Worm (Caenorhabditis elegans): ENCODE measurements around the gene baf-1.
A peak's percentile ranks its signal among the peaks of the same experiment; 100 is the strongest.

baf-1 gene

ce11 chrIII:9462785-9463467, 4.3 kb upstream of the baf-1 start:
- TF ChIP-seq pha-4 (tag; optimal IDR thresholded peaks at IDR 0.05) (no peak), nhr-12 (tag; optimal IDR thresholded peaks at IDR 0.05) (no peak), unc-120 (tag; optimal IDR thresholded peaks at IDR 0.05; ENCODE audit: poor library complexity, severe bottlenecking) (no peak), ceh-83 (GFP tag; optimal IDR thresholded peaks at IDR 0.05) (no peak)

ce11 chrIII:9465424-9465823, 1.8 kb upstream of the baf-1 start, which contains the start of gene B0464.9:
TSS of gene B0464.9 (plus strand) at chrIII:9465767.
- TF ChIP-seq ham-2 (GFP tag; optimal IDR thresholded peaks at IDR 0.05) = no peak
- TF ChIP-seq blmp-1 (tag; optimal IDR thresholded peaks at IDR 0.05) = no peak
- TF ChIP-seq tbx-8 (GFP tag; optimal IDR thresholded peaks at IDR 0.05) = no peak
- no peak for TF ChIP-seq unc-62 (GFP tag; optimal IDR thresholded peaks at IDR 0.05)
- no peak for TF ChIP-seq elt-3 (tag; optimal IDR thresholded peaks at IDR 0.05)
- TF ChIP-seq ceh-43 (GFP tag; optimal IDR thresholded peaks at IDR 0.05) = no peak
- no peak for TF ChIP-seq sem-2 (GFP tag; optimal IDR thresholded peaks at IDR 0.05)
- no peak for TF ChIP-seq mab-5 (tag; optimal IDR thresholded peaks at IDR 0.05)
- no peak for TF ChIP-seq nhr-2 (tag; optimal IDR thresholded peaks at IDR 0.05)
- TF ChIP-seq M03D4.4 (tag; optimal IDR thresholded peaks at IDR 0.05) = no peak
- TF ChIP-seq flh-1 (GFP tag; optimal IDR thresholded peaks at IDR 0.05) = no peak
- no peak for TF ChIP-seq drap-1 (GFP tag; optimal IDR thresholded peaks at IDR 0.05)
- no peak for TF ChIP-seq nhr-12 (tag; optimal IDR thresholded peaks at IDR 0.05)
- peak; percentile 42 for TF ChIP-seq ceh-83 (GFP tag; optimal IDR thresholded peaks at IDR 0.05)
- TF ChIP-seq unc-120 (tag; optimal IDR thresholded peaks at IDR 0.05; ENCODE audit: poor library complexity, severe bottlenecking) = no peak
- TF ChIP-seq nhr-237 (tag; optimal IDR thresholded peaks at IDR 0.05) = no peak
- no peak for TF ChIP-seq nhr-76 (tag; optimal IDR thresholded peaks at IDR 0.05)
- TF ChIP-seq mep-1 (tag; optimal IDR thresholded peaks at IDR 0.05) = peak; percentile 42
- no peak for TF ChIP-seq ztf-11 (tag; optimal IDR thresholded peaks at IDR 0.05)
- no peak for TF ChIP-seq lin-13 (tag; optimal IDR thresholded peaks at IDR 0.05)
- TF ChIP-seq sptf-1 (tag; optimal IDR thresholded peaks at IDR 0.05) = peak; percentile 35
- TF ChIP-seq mls-2 (tag; optimal IDR thresholded peaks at IDR 0.05) = no peak
- TF ChIP-seq lsy-2 (tag; optimal IDR thresholded peaks at IDR 0.05) = peak; percentile 16
- no peak for TF ChIP-seq ceh-39 (tag; optimal IDR thresholded peaks at IDR 0.05)
- no peak for TF ChIP-seq cnd-1 (tag; optimal IDR thresholded peaks at IDR 0.05)
- peak; percentile 46 for TF ChIP-seq ces-1 (GFP tag; optimal IDR thresholded peaks at IDR 0.05)

ce11 chrIII:9465865-9466264, 1.4 kb upstream of the baf-1 start, which contains the start of gene B0464.6:
TSS of gene B0464.6 (minus strand) at chrIII:9465965.
- no peak for TF ChIP-seq nhr-12 (tag; optimal IDR thresholded peaks at IDR 0.05)
- no peak for TF ChIP-seq lin-32 (GFP tag; optimal IDR thresholded peaks at IDR 0.05)
- TF ChIP-seq blmp-1 (tag; optimal IDR thresholded peaks at IDR 0.05) = no peak
- no peak for TF ChIP-seq unc-120 (tag; optimal IDR thresholded peaks at IDR 0.05; ENCODE audit: poor library complexity, severe bottlenecking)

ce11 chrIII:9467857-9468256, 593 bp downstream of the baf-1 start, which contains the start of gene tag-342:
TSS of gene tag-342 (plus strand) at chrIII:9468157.
- TF ChIP-seq elt-3 (tag; optimal IDR thresholded peaks at IDR 0.05) (no peak), cnd-1 (tag; optimal IDR thresholded peaks at IDR 0.05) (no peak), ceh-43 (GFP tag; optimal IDR thresholded peaks at IDR 0.05) (no peak), flh-1 (GFP tag; optimal IDR thresholded peaks at IDR 0.05) (no peak), nhr-28 (tag; optimal IDR thresholded peaks at IDR 0.05) (no peak), nhr-237 (tag; optimal IDR thresholded peaks at IDR 0.05) (no peak), elt-1 (tag; optimal IDR thresholded peaks at IDR 0.05; ENCODE audit: borderline replicate concordance, insufficient read depth) (no peak), unc-39 (tag; optimal IDR thresholded peaks at IDR 0.05) (no peak), unc-62 (GFP tag; optimal IDR thresholded peaks at IDR 0.05) (no peak), nhr-12 (tag; optimal IDR thresholded peaks at IDR 0.05) (no peak), mls-2 (tag; optimal IDR thresholded peaks at IDR 0.05) (no peak), mab-5 (tag; optimal IDR thresholded peaks at IDR 0.05) (no peak)

ce11 chrIII:9471996-9472395, 4.7 kb downstream of the baf-1 start:
- TF ChIP-seq snpc-4 (tag; optimal IDR thresholded peaks at IDR 0.05) (no peak), ceh-83 (GFP tag; optimal IDR thresholded peaks at IDR 0.05) (no peak), mls-2 (tag; optimal IDR thresholded peaks at IDR 0.05) (no peak), pha-4 (tag; optimal IDR thresholded peaks at IDR 0.05) (no peak), nhr-28 (tag; optimal IDR thresholded peaks at IDR 0.05) (no peak), sem-2 (GFP tag; optimal IDR thresholded peaks at IDR 0.05) (no peak), hlh-1 (tag; optimal IDR thresholded peaks at IDR 0.05) (no peak), sptf-1 (tag; optimal IDR thresholded peaks at IDR 0.05) (no peak), nhr-237 (tag; optimal IDR thresholded peaks at IDR 0.05) (no peak), unc-62 (GFP tag; optimal IDR thresholded peaks at IDR 0.05) (no peak), elt-3 (tag; optimal IDR thresholded peaks at IDR 0.05) (no peak), ham-2 (GFP tag; optimal IDR thresholded peaks at IDR 0.05) (no peak), bed-3 (GFP tag; optimal IDR thresholded peaks at IDR 0.05) (no peak), mab-5 (tag; optimal IDR thresholded peaks at IDR 0.05) (no peak), M03D4.4 (tag; optimal IDR thresholded peaks at IDR 0.05) (no peak), mep-1 (tag; optimal IDR thresholded peaks at IDR 0.05) (no peak), lin-13 (tag; optimal IDR thresholded peaks at IDR 0.05) (no peak), unc-120 (tag; optimal IDR thresholded peaks at IDR 0.05; ENCODE audit: poor library complexity, severe bottlenecking) (no peak)
